Worm (Caenorhabditis elegans): ENCODE results near the gene cpt-3.

The cpt-3 gene

DNA sequence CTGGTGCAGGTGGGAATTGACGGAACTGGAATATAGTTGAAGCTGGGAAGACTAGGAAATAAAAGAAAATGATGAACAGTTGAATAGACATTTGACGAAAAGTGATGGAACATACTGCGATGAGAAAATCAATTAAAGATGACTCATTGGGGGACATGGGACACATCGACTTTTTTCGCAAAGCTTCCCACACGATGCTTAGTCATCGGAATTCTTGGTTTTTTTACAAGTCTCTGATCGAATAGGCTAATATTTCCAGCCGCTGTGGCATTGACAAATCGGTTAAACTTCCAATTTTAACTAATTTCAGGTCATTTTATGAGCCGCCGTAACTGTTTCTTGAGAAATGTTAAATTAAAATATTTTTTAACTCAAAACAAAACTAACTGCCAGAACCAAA is 14.4 kb upstream of the cpt-3 start, which contains the start of gene Y39A3A.3:
Gene Y39A3A.3, minus strand, starts transcription at position 101 of the 400 bp plus-strand sequence.
- TF ChIP-seq unc-62 (GFP tag; optimal IDR thresholded peaks at IDR 0.05 in 1 of 2) = peak in 1 of 2 experiments; percentile 81
- TF ChIP-seq unc-62 (tag; optimal IDR thresholded peaks at IDR 0.05) = no peak
- TF ChIP-seq php-3 (GFP tag; IDR thresholded peaks at IDR 0.05) = no peak

DNA sequence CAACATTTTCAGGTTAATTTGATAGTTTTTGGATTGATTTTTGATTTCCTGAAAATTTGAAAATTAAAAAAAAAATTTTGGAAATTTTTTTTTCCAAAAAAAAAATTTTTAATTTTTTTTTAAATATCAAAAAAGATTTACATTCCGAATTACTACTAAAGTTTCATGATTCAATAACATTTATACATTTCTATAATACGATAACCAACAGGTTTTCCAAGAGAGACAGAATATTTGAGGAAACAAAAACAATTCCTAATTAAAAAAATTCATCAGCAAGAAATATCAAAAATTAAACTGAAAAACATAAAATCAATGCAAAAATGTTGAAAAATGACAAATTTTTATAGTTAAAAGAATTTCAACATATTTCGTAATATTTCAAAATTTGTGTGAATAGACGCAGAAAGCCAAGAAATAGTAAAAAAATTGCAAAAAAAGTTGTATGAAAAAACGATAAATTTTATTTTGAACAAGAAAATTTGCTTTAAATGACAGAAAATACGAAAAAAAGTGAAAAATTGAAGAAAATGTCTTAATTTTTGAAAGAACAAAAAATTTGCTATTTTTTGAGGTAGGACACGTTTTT is 6.0 kb upstream of the cpt-3 start, which contains the start of gene Y39A3A.4:
Gene Y39A3A.4, minus strand, starts transcription at position 51 of the 589 bp plus-strand sequence.
- TF ChIP-seq unc-39 (tag; optimal IDR thresholded peaks at IDR 0.05) (no peak), Y75B8A.6 (GFP tag; IDR thresholded peaks at IDR 0.05) (no peak), T26A8.4 (GFP tag; IDR thresholded peaks at IDR 0.05) (no peak), zip-2 (tag; optimal IDR thresholded peaks at IDR 0.05) (peak; percentile 93), nhr-111 (GFP tag; optimal IDR thresholded peaks at IDR 0.05) (no peak)

DNA sequence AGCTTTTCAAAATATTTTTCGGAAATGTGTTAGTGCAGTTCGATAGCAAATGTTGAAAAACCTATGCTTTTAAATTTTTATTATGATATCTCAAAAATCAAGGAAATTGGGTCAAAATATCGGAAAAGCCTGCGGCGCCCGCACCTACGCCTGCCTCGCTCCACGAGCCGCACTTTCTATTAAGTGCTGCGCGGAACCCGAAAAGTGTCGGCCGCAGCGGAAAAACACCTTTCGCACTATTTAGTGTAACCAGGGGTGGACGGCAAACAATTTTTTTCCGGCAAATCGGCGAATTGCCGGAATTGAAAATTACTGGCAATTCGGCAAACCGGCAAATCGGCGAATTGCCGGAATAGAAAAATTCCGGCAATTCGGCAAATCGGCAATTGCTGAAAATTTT is 2.2 kb downstream of the cpt-3 start:
- TF ChIP-seq nhr-28 (tag; optimal IDR thresholded peaks at IDR 0.05) = no peak
- TF ChIP-seq mxl-2 (GFP tag; conservative IDR thresholded peaks at IDR 0.05) = no peak

DNA sequence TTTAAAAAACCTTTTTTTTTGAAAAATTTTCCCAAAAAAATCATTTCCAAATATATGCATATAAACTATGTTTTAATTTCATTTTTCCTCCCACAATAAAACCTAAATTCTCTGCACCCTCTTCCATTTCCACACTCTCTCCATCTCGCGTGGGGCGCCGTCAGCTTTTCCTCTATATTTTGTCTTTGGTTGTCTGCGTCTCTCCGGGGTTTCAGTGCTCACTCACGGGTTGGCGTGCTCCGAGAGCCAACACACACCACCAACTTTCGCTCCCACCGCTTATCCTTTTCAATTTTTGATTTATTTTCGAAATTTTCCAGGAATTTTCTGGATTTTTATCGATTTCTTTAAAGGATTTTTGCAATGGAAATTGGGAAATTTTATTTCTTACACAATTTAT is 6.8 kb downstream of the cpt-3 start:
- TF ChIP-seq mdl-1 (tag; optimal IDR thresholded peaks at IDR 0.05) (peak in 1 of 2 experiments; percentile 41), mxl-2 (GFP tag; conservative IDR thresholded peaks at IDR 0.05) (no peak), lsy-2 (tag; optimal IDR thresholded peaks at IDR 0.05) (peak in 1 of 2 experiments; percentile 44), hmg-1.1 (GFP tag; IDR thresholded peaks at IDR 0.05) (peak; percentile 59), dmd-6 (GFP tag; IDR thresholded peaks at IDR 0.05) (0 out of 2 replicates have a peak, but pooled peaks have one; percentile 18), ceh-32 (tag; optimal IDR thresholded peaks at IDR 0.05; ENCODE audit: poor library complexity) (no peak), hlh-30 (tag; optimal IDR thresholded peaks at IDR 0.05; ENCODE audit: insufficient read depth) (peak; percentile 81), F26F4.8 (GFP tag; conservative IDR thresholded peaks at IDR 0.05) (no peak), ceh-62 (tag; optimal IDR thresholded peaks at IDR 0.05) (no peak), fos-1 (tag; optimal IDR thresholded peaks at IDR 0.05) (no peak), mes-2 (tag; optimal IDR thresholded peaks at IDR 0.05; ENCODE audit: poor library complexity, severe bottlenecking) (peak; percentile 33), hlh-11 (tag; optimal IDR thresholded peaks at IDR 0.05) (peak; percentile 39), zag-1 (tag; optimal IDR thresholded peaks at IDR 0.05) (no peak), aha-1 (tag) (no peak), nhr-48 (tag; optimal IDR thresholded peaks at IDR 0.05) (no peak), mep-1 (tag; optimal IDR thresholded peaks at IDR 0.05) (peak; percentile 23), fkh-10 (GFP tag; optimal IDR thresholded peaks at IDR 0.05) (no peak), nhr-76 (tag; optimal IDR thresholded peaks at IDR 0.05) (no peak), dve-1 (tag; optimal IDR thresholded peaks at IDR 0.05; ENCODE audit: insufficient read depth) (peak; percentile 31), rbr-2 (tag; optimal IDR thresholded peaks at IDR 0.05) (peak; percentile 1)

DNA sequence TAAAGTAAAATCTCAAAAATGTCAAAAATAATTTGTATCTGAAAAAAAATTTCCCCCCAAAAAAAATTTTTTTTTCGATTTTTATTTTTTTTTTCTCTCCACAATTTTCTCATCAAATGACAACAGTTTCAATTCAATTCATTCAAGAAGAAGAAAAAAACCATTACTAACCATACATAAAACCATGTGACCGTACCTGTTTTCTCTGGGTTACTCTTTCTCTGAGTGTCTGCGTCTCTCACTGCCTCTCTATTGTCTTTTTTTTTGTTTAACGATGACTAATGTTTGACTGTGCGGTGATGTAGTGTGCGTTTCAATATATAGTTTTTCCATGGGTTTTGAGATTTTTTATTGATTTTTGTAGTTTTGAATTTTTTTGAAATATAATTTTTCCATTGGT is 8.1 kb downstream of the cpt-3 start:
- TF ChIP-seq egl-27 (tag; optimal IDR thresholded peaks at IDR 0.05) = no peak
- TF ChIP-seq nhr-76 (tag; optimal IDR thresholded peaks at IDR 0.05) = peak; percentile 39
- TF ChIP-seq hmg-1.1 (GFP tag; IDR thresholded peaks at IDR 0.05) = peak; percentile 43
- TF ChIP-seq aha-1 (tag) = peak; percentile 2
- TF ChIP-seq F10B5.3 (tag; optimal IDR thresholded peaks at IDR 0.05) = no peak
- no peak for TF ChIP-seq daf-16 (GFP tag; optimal IDR thresholded peaks at IDR 0.05)
- TF ChIP-seq daf-16 (tag; optimal IDR thresholded peaks at IDR 0.05) = peak; percentile 89
- TF ChIP-seq hlh-11 (tag; optimal IDR thresholded peaks at IDR 0.05) = peak; percentile 77
- TF ChIP-seq nhr-25 (tag; optimal IDR thresholded peaks at IDR 0.05; ENCODE audit: borderline replicate concordance, insufficient read depth) = peak; percentile 3
- TF ChIP-seq dpl-1 (GFP tag; optimal IDR thresholded peaks at IDR 0.05) = peak; percentile 5
- no peak for TF ChIP-seq egl-43 (GFP tag; IDR thresholded peaks at IDR 0.05)
- TF ChIP-seq pha-4 (GFP tag; IDR thresholded peaks at IDR 0.05) = no peak
- TF ChIP-seq pha-4 (tag; optimal IDR thresholded peaks at IDR 0.05) = peak; percentile 94
- TF ChIP-seq ceh-62 (tag; optimal IDR thresholded peaks at IDR 0.05) = no peak
- TF ChIP-seq nhr-6 (tag; optimal IDR thresholded peaks at IDR 0.05) = peak; percentile 81
- no peak for TF ChIP-seq vab-7 (GFP tag; IDR thresholded peaks at IDR 0.05)
- peak; percentile 66 for TF ChIP-seq dmd-6 (GFP tag; IDR thresholded peaks at IDR 0.05)
- no peak for TF ChIP-seq ztf-7 (tag; optimal IDR thresholded peaks at IDR 0.05)
- TF ChIP-seq madf-5 (GFP tag; IDR thresholded peaks at IDR 0.05) = no peak
- no peak for TF ChIP-seq lin-29 (GFP tag; IDR thresholded peaks at IDR 0.05)
- no peak for TF ChIP-seq nhr-48 (tag; optimal IDR thresholded peaks at IDR 0.05)
- TF ChIP-seq dmd-9 (GFP tag; IDR thresholded peaks at IDR 0.05) = 0 out of 2 replicates have a peak, but pooled peaks have one; percentile 62

Measured in whole organism, L4 larva.